Worm (Caenorhabditis elegans): ENCODE results near the gene F14H12.8.

F14H12.8 gene

DNA sequence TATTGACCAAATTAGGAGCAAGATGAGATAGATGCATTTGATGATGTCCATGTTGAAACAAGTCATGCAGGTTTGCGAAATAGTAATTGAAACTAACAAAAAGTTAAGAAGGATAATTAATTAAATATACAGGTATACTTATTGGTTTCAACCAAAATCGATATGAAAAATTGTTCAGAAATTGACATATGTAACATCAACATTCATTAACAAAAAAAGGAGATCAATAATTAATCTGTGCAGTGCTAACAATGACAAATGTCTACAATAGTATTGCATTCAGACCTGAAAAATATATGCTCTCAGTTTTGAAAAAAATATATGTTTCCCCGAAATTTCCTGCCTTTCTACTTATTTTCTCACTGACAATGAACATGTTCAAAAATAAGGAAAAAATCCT, 4.0 kb upstream of the F14H12.8 start, which contains the start of gene R160.4:
Gene R160.4 (minus strand): TSS at position 101 of the 400 bp plus-strand sequence.
- TF ChIP-seq ceh-6 (GFP tag; optimal IDR thresholded peaks at IDR 0.05): no peak
- TF ChIP-seq gmeb-2 (tag; optimal IDR thresholded peaks at IDR 0.05): no peak
- TF ChIP-seq F13H6.1 (tag; optimal IDR thresholded peaks at IDR 0.05): no peak
- TF ChIP-seq ceh-30 (tag; optimal IDR thresholded peaks at IDR 0.05): no peak
- TF ChIP-seq elt-4 (tag; optimal IDR thresholded peaks at IDR 0.05): no peak
- TF ChIP-seq hlh-6 (tag; optimal IDR thresholded peaks at IDR 0.05): no peak
- TF ChIP-seq sdc-2 (tag; optimal IDR thresholded peaks at IDR 0.05): no peak

DNA sequence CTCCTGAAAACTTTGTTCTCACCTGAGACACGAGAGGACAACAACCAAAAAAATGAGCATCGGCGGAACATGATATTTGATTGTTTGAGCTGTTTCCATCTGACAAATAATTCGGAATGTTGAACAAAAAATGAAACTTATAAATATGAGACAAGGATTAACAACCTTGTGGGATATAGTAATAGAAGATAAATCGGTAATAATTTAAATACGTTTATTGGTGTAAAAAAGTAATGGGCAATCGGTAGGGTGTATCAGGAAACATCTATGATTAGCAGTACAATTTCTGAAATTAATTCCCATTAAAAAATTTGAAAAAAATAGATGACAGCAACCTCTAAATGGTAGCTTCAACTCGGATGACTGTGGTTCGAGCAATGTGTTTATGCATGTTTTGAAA, 2.6 kb upstream of the F14H12.8 start, which contains the start of gene R160.10:
Gene R160.10 (minus strand): TSS at position 101 of the 400 bp plus-strand sequence.
- TF ChIP-seq tbx-7 (tag; optimal IDR thresholded peaks at IDR 0.05): no peak

DNA sequence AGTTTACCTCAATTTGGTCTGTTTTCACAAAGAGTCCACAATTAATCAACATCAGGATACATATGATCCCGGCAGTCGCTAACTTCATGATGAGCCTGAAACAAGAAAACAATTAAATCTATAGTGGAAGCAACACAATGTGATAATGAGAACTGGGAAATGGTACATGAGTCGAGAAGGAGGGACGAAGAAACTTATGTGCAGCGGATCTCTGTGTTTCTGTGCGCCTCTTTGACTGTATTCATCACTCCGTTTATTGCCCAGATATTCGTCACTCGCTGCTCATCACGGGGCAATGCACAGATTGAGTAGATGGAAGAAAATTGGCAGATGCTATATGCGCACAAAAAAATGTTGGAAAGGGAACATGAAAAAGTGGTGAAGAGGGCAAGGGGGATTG, 1.5 kb upstream of the F14H12.8 start, which contains the start of gene R160.3:
Gene R160.3 (minus strand): TSS at position 101 of the 400 bp plus-strand sequence.
- TF ChIP-seq mec-3 (tag; optimal IDR thresholded peaks at IDR 0.05; ENCODE audit: borderline replicate concordance): no peak
- TF ChIP-seq unc-55 (GFP tag; optimal IDR thresholded peaks at IDR 0.05): no peak
- no peak for TF ChIP-seq C08G9.2 (tag; optimal IDR thresholded peaks at IDR 0.05)
- no peak for TF ChIP-seq hlh-6 (tag; optimal IDR thresholded peaks at IDR 0.05)
- no peak for TF ChIP-seq hlh-8 (tag; optimal IDR thresholded peaks at IDR 0.05)
- TF ChIP-seq ceh-6 (GFP tag; optimal IDR thresholded peaks at IDR 0.05): no peak
- no peak for TF ChIP-seq fkh-6 (tag; optimal IDR thresholded peaks at IDR 0.05)
- TF ChIP-seq nfya-1 (tag; optimal IDR thresholded peaks at IDR 0.05): no peak
- no peak for TF ChIP-seq fkh-10 (GFP tag; optimal IDR thresholded peaks at IDR 0.05)
- TF ChIP-seq F13H6.1 (tag; optimal IDR thresholded peaks at IDR 0.05): no peak
- TF ChIP-seq ceh-22 (tag; optimal IDR thresholded peaks at IDR 0.05): no peak
- no peak for TF ChIP-seq elt-2 (tag; optimal IDR thresholded peaks at IDR 0.05)
- TF ChIP-seq ceh-34 (tag; optimal IDR thresholded peaks at IDR 0.05): no peak
- TF ChIP-seq nhr-11 (tag; optimal IDR thresholded peaks at IDR 0.05): no peak
- TF ChIP-seq unc-3 (GFP tag; conservative IDR thresholded peaks at IDR 0.05): no peak
- no peak for TF ChIP-seq unc-3 (tag; optimal IDR thresholded peaks at IDR 0.05)
- no peak for TF ChIP-seq pqm-1 (tag; optimal IDR thresholded peaks at IDR 0.05)

DNA sequence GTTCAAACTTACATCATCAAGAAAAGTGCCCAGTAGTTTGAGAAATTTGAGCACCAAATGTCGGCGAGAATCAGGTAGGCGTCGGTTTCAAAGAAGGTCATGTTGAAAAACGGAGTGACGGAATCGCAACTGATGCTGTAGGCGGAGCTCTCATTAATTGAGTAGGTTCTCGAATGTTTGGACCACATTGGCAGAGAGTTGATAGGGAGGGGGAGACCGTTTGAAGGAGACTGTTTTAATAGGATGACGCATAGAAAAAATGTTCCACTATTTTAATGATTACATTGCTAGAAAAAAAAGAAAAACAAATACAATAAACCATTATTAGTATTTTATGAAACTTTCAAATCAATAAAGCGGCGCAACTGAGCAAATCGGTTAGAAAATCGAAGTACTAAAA, 1.6 kb downstream of the F14H12.8 start, which contains the start of gene F14H12.17:
Gene F14H12.17 (minus strand): TSS at position 101 of the 400 bp plus-strand sequence.
- no peak for TF ChIP-seq unc-55 (GFP tag; optimal IDR thresholded peaks at IDR 0.05)
- no peak for TF ChIP-seq nhr-11 (tag; optimal IDR thresholded peaks at IDR 0.05)
- no peak for TF ChIP-seq ceh-18 (tag; optimal IDR thresholded peaks at IDR 0.05)
- TF ChIP-seq hlh-6 (tag; optimal IDR thresholded peaks at IDR 0.05): no peak
- TF ChIP-seq odd-2 (tag; optimal IDR thresholded peaks at IDR 0.05): no peak
- no peak for TF ChIP-seq tbx-2 (tag; optimal IDR thresholded peaks at IDR 0.05)
- no peak for TF ChIP-seq che-1 (tag; optimal IDR thresholded peaks at IDR 0.05)
- TF ChIP-seq fkh-10 (GFP tag; optimal IDR thresholded peaks at IDR 0.05): no peak
- no peak for TF ChIP-seq F13H6.1 (tag; optimal IDR thresholded peaks at IDR 0.05)
- no peak for TF ChIP-seq ceh-30 (tag; optimal IDR thresholded peaks at IDR 0.05)
- no peak for TF ChIP-seq dve-1 (tag; optimal IDR thresholded peaks at IDR 0.05)
- TF ChIP-seq pag-3 (tag; optimal IDR thresholded peaks at IDR 0.05; ENCODE audit: borderline replicate concordance): no peak
- TF ChIP-seq sox-2 (GFP tag; IDR thresholded peaks at IDR 0.05): no peak
- TF ChIP-seq C08G9.2 (tag; optimal IDR thresholded peaks at IDR 0.05): no peak
- TF ChIP-seq ceh-34 (tag; optimal IDR thresholded peaks at IDR 0.05): no peak

DNA sequence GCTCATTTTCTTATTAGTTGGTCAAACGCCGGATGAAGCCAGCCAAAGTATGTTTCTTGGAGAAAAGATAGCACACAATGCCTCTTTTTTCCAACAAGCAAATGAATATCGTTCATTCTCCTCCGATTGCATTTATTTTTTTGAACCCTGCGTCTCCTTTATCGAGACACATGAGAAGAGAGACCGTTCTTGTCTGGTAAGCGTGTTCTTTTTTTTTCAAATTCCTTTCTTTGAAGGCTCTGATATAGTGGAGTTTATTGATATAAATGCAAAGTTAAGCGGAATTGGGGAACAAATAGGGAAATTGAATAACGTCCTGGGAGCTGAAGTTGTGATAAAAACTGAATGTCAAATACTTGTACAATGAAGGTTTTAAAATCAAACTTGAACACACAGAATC, 2.3 kb downstream of the F14H12.8 start, which contains the start of gene F14H12.7:
Gene F14H12.7 (minus strand): TSS at position 101 of the 400 bp plus-strand sequence.
- TF ChIP-seq sox-2 (GFP tag; IDR thresholded peaks at IDR 0.05) (no peak), madf-2 (tag; optimal IDR thresholded peaks at IDR 0.05) (no peak), eyg-1 (tag; optimal IDR thresholded peaks at IDR 0.05) (no peak), hlh-15 (tag; optimal IDR thresholded peaks at IDR 0.05) (no peak), lim-6 (tag; optimal IDR thresholded peaks at IDR 0.05) (no peak)
